Fruit fly (Drosophila melanogaster): ENCODE measurements around the gene sty.

DNA sequence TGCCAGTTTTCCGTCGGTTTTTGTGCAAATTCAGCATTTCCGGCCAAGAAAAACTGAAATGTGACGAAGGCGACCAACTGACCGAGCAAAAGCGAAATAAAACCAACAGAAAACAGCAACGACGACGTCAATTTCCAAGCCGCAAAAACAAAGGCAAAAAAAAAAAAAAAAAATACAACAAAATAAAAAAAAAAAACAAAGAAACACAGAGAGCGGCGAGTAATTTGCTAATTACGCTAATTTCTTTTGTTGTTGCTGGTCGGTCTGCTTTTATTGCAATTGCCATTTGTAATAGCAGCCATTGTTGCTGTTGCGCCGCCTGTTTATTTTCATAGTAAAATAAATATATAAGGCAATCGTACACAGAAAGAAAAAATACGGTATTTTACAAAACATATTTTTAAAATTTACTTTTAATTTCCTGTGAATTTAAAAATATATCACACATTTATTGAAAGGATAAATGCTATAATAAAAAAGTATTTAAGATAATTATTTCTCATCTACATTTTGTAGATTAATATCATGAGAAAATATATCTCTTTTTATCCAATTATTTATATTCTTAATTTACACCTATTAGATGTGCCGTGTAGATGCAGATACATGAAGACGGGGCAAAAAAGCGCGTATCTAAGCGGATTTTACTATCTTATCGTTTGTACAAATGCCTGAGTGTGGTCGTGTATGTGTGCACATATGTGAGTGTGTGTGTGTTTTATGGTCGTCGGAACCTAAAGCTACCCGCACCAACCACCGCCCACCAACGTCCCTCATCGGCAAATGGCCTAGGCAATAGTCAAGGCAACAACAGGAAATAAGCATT lies 12.3 kb upstream of the sty start:
- TF ChIP-seq pan (optimal IDR thresholded peaks at IDR 0.05) (no peak), psq (optimal IDR thresholded peaks at IDR 0.05) (no peak), CG8478 (optimal IDR thresholded peaks at IDR 0.05) (no peak)
